Worm (Caenorhabditis elegans) whole organism, mixed stage, embryonic: ENCODE results near the gene npp-19.

ENCODE experiments used
- nhr-28 ChIP-seq: fragments of 150-350 bp; optimal IDR thresholded peaks from 2 replicates; lab custom pipeline; 2014; ENCODE audit warnings: missing biosample characterization, missing genetic modification characterization
- nhr-76 ChIP-seq: sonication (generic microtip); optimal IDR thresholded peaks from 2 replicates; lab custom pipeline; 2017; ENCODE audit warnings: missing biosample characterization, missing genetic modification characterization

- TF ChIP-seq nhr-28 (tag; lab: Kevin White, UChicago): no peak
- TF ChIP-seq nhr-76 (tag; lab: Kevin White, UChicago): no peak
Measured at ce11 chrII:10829572-10829971, 31.3 kb upstream of the npp-19 start.
